Fruit fly (Drosophila melanogaster): ENCODE results near the gene Or33c.
A peak's percentile ranks its signal among the peaks of the same experiment; 100 is the strongest.

Or33c gene

DNA sequence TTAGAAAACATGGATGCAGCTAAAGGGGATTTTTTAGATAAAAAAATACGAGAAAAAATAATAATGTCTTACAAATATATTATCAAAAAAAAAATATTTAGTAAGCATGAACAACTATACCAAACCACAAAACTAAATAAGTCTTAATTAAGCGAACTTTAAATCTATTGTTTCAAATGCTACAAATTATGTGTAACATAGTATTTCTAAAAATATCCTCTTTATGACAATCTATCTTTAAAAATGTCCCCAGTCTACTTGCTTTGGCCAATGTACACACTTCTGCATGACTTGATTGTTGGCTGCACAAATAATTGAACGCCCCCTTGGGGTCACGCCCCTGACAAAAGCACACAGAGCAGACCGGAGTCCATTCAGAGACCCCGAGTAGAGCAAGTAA lies 6.2 kb upstream of the Or33c start (continued):
- TF ChIP-seq Usf (GFP tag; optimal IDR thresholded peaks at IDR 0.05): no peak
- TF ChIP-seq CG9932 (GFP tag; IDR thresholded peaks at IDR 0.05): 0 out of 2 replicates have a peak, but pooled peaks have one; percentile 31
- peak; percentile 19 for TF ChIP-seq CG5180 (GFP tag; optimal IDR thresholded peaks at IDR 0.05)
- no peak for TF ChIP-seq dimm (GFP tag; IDR thresholded peaks at IDR 0.05)
- 0 out of 2 replicates have a peak, but pooled peaks have one; percentile 11 for TF ChIP-seq esg (GFP tag; conservative IDR thresholded peaks at IDR 0.05)
- TF ChIP-seq bsh (GFP tag; optimal IDR thresholded peaks at IDR 0.05): no peak
- TF ChIP-seq CG9727 (GFP tag; optimal IDR thresholded peaks at IDR 0.05): peak; percentile 12
- TF ChIP-seq CG1792 (GFP tag; optimal IDR thresholded peaks at IDR 0.05): no peak
- no peak for TF ChIP-seq CG30403 (GFP tag; optimal IDR thresholded peaks at IDR 0.05)
- peak; percentile 4 for TF ChIP-seq NfI (GFP tag; optimal IDR thresholded peaks at IDR 0.05)
- no peak for TF ChIP-seq HmgD (GFP tag; optimal IDR thresholded peaks at IDR 0.05)
- TF ChIP-seq NFAT (GFP tag; IDR thresholded peaks at IDR 0.05): no peak
- TF ChIP-seq corto (GFP tag; optimal IDR thresholded peaks at IDR 0.05): no peak
- no peak for TF ChIP-seq CG34224 (GFP tag; IDR thresholded peaks at IDR 0.05; ENCODE audit: partially characterized antibody)
- TF ChIP-seq CG42726 (GFP tag; IDR thresholded peaks at IDR 0.05; ENCODE audit: partially characterized antibody): no peak
- TF ChIP-seq Ets65A (GFP tag): peak; percentile 72
- no peak for TF ChIP-seq cad (GFP tag; optimal IDR thresholded peaks at IDR 0.05)
- TF ChIP-seq Hand (GFP tag; optimal IDR thresholded peaks at IDR 0.05): no peak
- TF ChIP-seq gce (GFP tag; IDR thresholded peaks at IDR 0.05): no peak
- no peak for TF ChIP-seq Aef1 (GFP tag; IDR thresholded peaks at IDR 0.05)
- no peak for TF ChIP-seq Med (GFP tag)
- no peak for TF ChIP-seq CkIIα-i1 (GFP tag; IDR thresholded peaks at IDR 0.05)
- TF ChIP-seq grn (GFP tag; optimal IDR thresholded peaks at IDR 0.05): no peak
- no peak for TF ChIP-seq Lim3 (GFP tag; IDR thresholded peaks at IDR 0.05)
- TF ChIP-seq CG10654 (GFP tag; optimal IDR thresholded peaks at IDR 0.05): no peak
- no peak for TF ChIP-seq CG7786 (GFP tag; optimal IDR thresholded peaks at IDR 0.05)
- no peak for TF ChIP-seq CG6765 (GFP tag; optimal IDR thresholded peaks at IDR 0.05)
- TF ChIP-seq CG10147 (GFP tag; optimal IDR thresholded peaks at IDR 0.05): no peak
- TF ChIP-seq Gsc (GFP tag; IDR thresholded peaks at IDR 0.05): no peak
- no peak for TF ChIP-seq gt (GFP tag; IDR thresholded peaks at IDR 0.05)
- TF ChIP-seq CG4854 (GFP tag; optimal IDR thresholded peaks at IDR 0.05): no peak
- no peak for TF ChIP-seq CG9437 (GFP tag; optimal IDR thresholded peaks at IDR 0.05)
- TF ChIP-seq Dp (GFP tag; optimal IDR thresholded peaks at IDR 0.05): no peak
- TF ChIP-seq Stat92E (GFP tag; optimal IDR thresholded peaks at IDR 0.05): no peak
- TF ChIP-seq sens (GFP tag): peak; percentile 42
- peak; percentile 29 for TF ChIP-seq bcd (GFP tag; optimal IDR thresholded peaks at IDR 0.05)
- peak; percentile 6 for TF ChIP-seq caup (GFP tag; optimal IDR thresholded peaks at IDR 0.05; ENCODE audit: severe bottlenecking)
- TF ChIP-seq CG9609 (GFP tag; optimal IDR thresholded peaks at IDR 0.05): no peak
- TF ChIP-seq CG31441 (GFP tag; IDR thresholded peaks at IDR 0.05): peak; percentile 43; the same call in 1 of the 2 replicates
- no peak for TF ChIP-seq sr (GFP tag; IDR thresholded peaks at IDR 0.05)
- no peak for TF ChIP-seq CG12744 (GFP tag; optimal IDR thresholded peaks at IDR 0.05)
- TF ChIP-seq CG7372 (GFP tag; IDR thresholded peaks at IDR 0.05): no peak
- TF ChIP-seq sisA (GFP tag; IDR thresholded peaks at IDR 0.05): peak; percentile 46; the same call in 1 of the 2 replicates
- TF ChIP-seq CG1647 (GFP tag; optimal IDR thresholded peaks at IDR 0.05): no peak
- TF ChIP-seq CG8924 (tag; optimal IDR thresholded peaks at IDR 0.05): no peak
- no peak for TF ChIP-seq Drgx (GFP tag; IDR thresholded peaks at IDR 0.05)
- TF ChIP-seq CG6175 (GFP tag; IDR thresholded peaks at IDR 0.05): no peak
- TF ChIP-seq Meics (GFP tag; optimal IDR thresholded peaks at IDR 0.05): peak; percentile 37
- TF ChIP-seq Dip2 (GFP tag; IDR thresholded peaks at IDR 0.05): no peak
- peak; percentile 16 for TF ChIP-seq Oli (tag; optimal IDR thresholded peaks at IDR 0.05)
- no peak for TF ChIP-seq Sry-β (GFP tag; optimal IDR thresholded peaks at IDR 0.05)
- TF ChIP-seq CG13424 (tag; optimal IDR thresholded peaks at IDR 0.05): peak; percentile 47

Measured in whole organism, embryonic.